Worm (Caenorhabditis elegans): ENCODE data around the gene C02B4.3.

Gene C02B4.3

DNA sequence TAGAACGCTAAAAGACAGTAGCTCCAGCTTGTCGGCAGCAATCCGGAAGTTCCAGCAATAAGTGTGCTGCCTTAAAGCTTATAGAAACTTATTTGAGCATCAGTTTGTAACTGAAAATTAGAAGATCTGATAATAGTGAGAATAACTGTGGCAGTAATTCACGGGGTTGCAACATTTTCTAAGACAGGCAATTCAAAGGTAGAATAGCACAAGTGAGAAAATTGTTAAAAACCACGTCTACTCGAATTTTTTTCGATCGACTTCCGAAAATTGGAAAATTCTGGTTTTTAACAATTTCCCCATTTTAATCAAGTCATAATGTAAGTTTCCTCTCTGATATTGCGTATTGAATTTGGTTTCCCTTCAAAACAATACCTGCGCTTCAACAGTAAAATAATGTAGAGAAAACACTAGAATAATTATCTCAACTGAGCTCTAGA, 33.5 kb upstream of the C02B4.3 start:
- no peak for TF ChIP-seq mab-9 (GFP tag; IDR thresholded peaks at IDR 0.05)
- TF ChIP-seq hlh-4 (tag; optimal IDR thresholded peaks at IDR 0.05) = no peak
- peak; percentile 21 for TF ChIP-seq nhr-47 (tag; optimal IDR thresholded peaks at IDR 0.05)
- peak; percentile 6 for TF ChIP-seq nhr-71 (tag; optimal IDR thresholded peaks at IDR 0.05)
- TF ChIP-seq lir-3 (tag; optimal IDR thresholded peaks at IDR 0.05; ENCODE audit: poor library complexity) = no peak
- TF ChIP-seq swsn-7 (tag; optimal IDR thresholded peaks at IDR 0.05) = peak; percentile 5

DNA sequence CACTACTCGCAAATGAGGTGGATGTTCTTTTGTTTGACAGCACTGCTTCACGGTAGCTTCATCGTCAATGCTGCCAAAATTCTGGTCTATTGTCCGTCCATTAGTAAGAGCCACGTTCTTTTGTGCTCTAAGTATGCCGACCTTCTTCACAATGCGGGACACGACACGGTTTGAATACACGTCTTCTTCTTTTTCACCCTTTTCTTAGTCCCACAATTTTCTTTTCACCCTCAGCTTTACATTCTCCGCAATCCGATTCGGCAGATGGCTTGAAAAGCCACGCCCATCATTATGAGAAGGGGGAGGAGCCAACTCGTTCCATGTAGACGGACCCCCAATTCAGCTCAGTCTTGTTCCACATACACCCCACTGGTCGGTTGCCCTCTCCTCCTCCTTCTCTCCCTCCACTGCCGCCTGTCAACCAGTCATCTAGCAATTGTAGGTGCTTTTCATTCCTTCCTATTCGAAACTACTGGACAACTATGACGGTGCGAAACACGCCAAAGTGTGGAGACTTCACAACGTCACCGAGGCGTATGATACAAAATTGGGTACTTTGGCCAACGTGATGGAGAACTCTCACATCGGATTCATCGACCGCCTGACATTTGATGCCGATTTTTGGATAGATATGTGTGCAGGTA, 32.2 kb upstream of the C02B4.3 start:
- TF ChIP-seq alr-1 (tag; optimal IDR thresholded peaks at IDR 0.05; ENCODE audit: borderline replicate concordance) (no peak), nhr-47 (tag; optimal IDR thresholded peaks at IDR 0.05) (no peak), nhr-20 (tag; optimal IDR thresholded peaks at IDR 0.05) (no peak), swsn-7 (tag; optimal IDR thresholded peaks at IDR 0.05) (peak; percentile 19), unc-130 (tag; optimal IDR thresholded peaks at IDR 0.05) (no peak), skn-1 (tag; optimal IDR thresholded peaks at IDR 0.05) (no peak), efl-3 (GFP tag; optimal IDR thresholded peaks at IDR 0.05) (no peak), Y116A8C.19 (tag; optimal IDR thresholded peaks at IDR 0.05; ENCODE audit: borderline replicate concordance) (no peak), ama-1 (optimal IDR thresholded peaks at IDR 0.05) (peak; percentile 8), elt-2 (tag; optimal IDR thresholded peaks at IDR 0.05) (no peak), hlh-4 (tag; optimal IDR thresholded peaks at IDR 0.05) (no peak), vab-15 (tag; optimal IDR thresholded peaks at IDR 0.05) (no peak), snu-23 (GFP tag; optimal IDR thresholded peaks at IDR 0.05) (no peak), lin-35 (GFP tag; optimal IDR thresholded peaks at IDR 0.05) (no peak), sup-37 (GFP tag; optimal IDR thresholded peaks at IDR 0.05) (no peak), fkh-8 (tag; optimal IDR thresholded peaks at IDR 0.05) (peak; percentile 13), tbx-2 (tag; optimal IDR thresholded peaks at IDR 0.05) (no peak), aly-2 (tag; optimal IDR thresholded peaks at IDR 0.05) (no peak), fkh-10 (GFP tag; optimal IDR thresholded peaks at IDR 0.05) (peak; percentile 63), xbp-1 (tag; optimal IDR thresholded peaks at IDR 0.05) (no peak), isw-1 (GFP tag; IDR thresholded peaks at IDR 0.05) (0 out of 2 replicates have a peak, but pooled peaks have one; percentile 10), blmp-1 (tag; optimal IDR thresholded peaks at IDR 0.05) (no peak), ceh-88 (GFP tag; IDR thresholded peaks at IDR 0.05) (no peak), mab-9 (GFP tag; IDR thresholded peaks at IDR 0.05) (no peak), fos-1 (tag; optimal IDR thresholded peaks at IDR 0.05) (no peak), F16B12.6 (tag; optimal IDR thresholded peaks at IDR 0.05) (no peak), nhr-237 (tag; optimal IDR thresholded peaks at IDR 0.05) (no peak), sox-4 (tag; optimal IDR thresholded peaks at IDR 0.05) (no peak), lin-14 (GFP tag; optimal IDR thresholded peaks at IDR 0.05) (peak; percentile 39), lin-39 (tag; optimal IDR thresholded peaks at IDR 0.05) (no peak), egl-27 (tag; optimal IDR thresholded peaks at IDR 0.05) (no peak), efl-1 (optimal IDR thresholded peaks at IDR 0.05) (no peak), efl-1 (GFP tag; optimal IDR thresholded peaks at IDR 0.05 in 1 of 2) (no peak), C16A3.4 (tag; optimal IDR thresholded peaks at IDR 0.05) (no peak), ceh-63 (GFP tag; optimal IDR thresholded peaks at IDR 0.05) (no peak), ztf-11 (tag; optimal IDR thresholded peaks at IDR 0.05) (peak in 1 of 2 experiments; percentile 49), ceh-82 (tag; optimal IDR thresholded peaks at IDR 0.05) (no peak), nhr-84 (tag; optimal IDR thresholded peaks at IDR 0.05) (no peak), mep-1 (tag; optimal IDR thresholded peaks at IDR 0.05) (no peak)

DNA sequence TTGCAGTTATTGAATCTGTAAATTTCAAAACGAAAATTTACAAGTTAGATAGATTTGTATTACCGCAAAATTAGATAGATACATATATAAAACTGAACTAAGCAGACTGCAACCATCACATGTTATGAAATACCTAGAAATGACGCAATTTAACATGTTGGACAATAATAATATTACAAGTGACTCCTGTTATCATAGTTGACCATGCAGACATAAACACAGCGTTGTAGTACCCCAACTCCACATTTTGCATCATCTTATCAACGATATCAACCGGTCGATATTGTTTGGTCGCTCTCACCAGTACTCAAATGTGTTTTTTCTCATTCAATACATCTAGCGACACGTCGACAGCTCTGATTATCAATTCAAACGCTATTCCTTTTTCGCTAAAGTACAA, 31.7 kb upstream of the C02B4.3 start, which contains the start of gene ugt-50:
ugt-50 (plus strand) TSS at position 268 of the 400 bp plus-strand sequence.
- TF ChIP-seq pqm-1 (tag; optimal IDR thresholded peaks at IDR 0.05) (peak; percentile 16), lin-35 (GFP tag; optimal IDR thresholded peaks at IDR 0.05) (peak in 1 of 2 experiments; percentile 39), lin-13 (GFP tag; optimal IDR thresholded peaks at IDR 0.05) (no peak), unc-62 (GFP tag; optimal IDR thresholded peaks at IDR 0.05) (no peak), hlh-17 (GFP tag; optimal IDR thresholded peaks at IDR 0.05; ENCODE audit: borderline replicate concordance) (no peak), tlp-1 (tag; optimal IDR thresholded peaks at IDR 0.05) (no peak), ama-1 (optimal IDR thresholded peaks at IDR 0.05) (no peak), unc-98 (GFP tag; IDR thresholded peaks at IDR 0.05) (no peak), nhr-71 (tag; optimal IDR thresholded peaks at IDR 0.05) (peak; percentile 68), efl-3 (GFP tag; optimal IDR thresholded peaks at IDR 0.05) (no peak), zip-4 (GFP tag; optimal IDR thresholded peaks at IDR 0.05) (no peak), sup-37 (GFP tag; optimal IDR thresholded peaks at IDR 0.05) (no peak), ceh-88 (GFP tag; IDR thresholded peaks at IDR 0.05) (no peak), ces-1 (GFP tag; optimal IDR thresholded peaks at IDR 0.05) (no peak), mdl-1 (tag; optimal IDR thresholded peaks at IDR 0.05) (no peak), nhr-28 (tag; optimal IDR thresholded peaks at IDR 0.05) (no peak)
